Fruit fly (Drosophila melanogaster): ENCODE data around the gene CG6125.

The CG6125 gene

dm6 chr3R:15356645-15357431, 50.0 kb downstream of the CG6125 start, which contains the start of the genes Atg4b and Hibch (continued):
- TF ChIP-seq sc (optimal IDR thresholded peaks at IDR 0.05) = no peak
- TF ChIP-seq sc (GFP tag; optimal IDR thresholded peaks at IDR 0.05) = no peak
- TF ChIP-seq CG13296 (GFP tag; optimal IDR thresholded peaks at IDR 0.05) = peak; percentile 86
- no peak for TF ChIP-seq repo (GFP tag; optimal IDR thresholded peaks at IDR 0.05)
- TF ChIP-seq ase (GFP tag; IDR thresholded peaks at IDR 0.05) = peak; percentile 66; the same call in 2 of the 3 replicates
- TF ChIP-seq zfh1 (GFP tag; IDR thresholded peaks at IDR 0.05) = peak; percentile 62; the same call in 2 of the 3 replicates
- TF ChIP-seq CG6254 (GFP tag; optimal IDR thresholded peaks at IDR 0.05) = peak; percentile 70
- TF ChIP-seq oc (tag; optimal IDR thresholded peaks at IDR 0.05) = no peak
- TF ChIP-seq dpn (GFP tag; optimal IDR thresholded peaks at IDR 0.05) = peak in 1 of 2 experiments; percentile 75
- TF ChIP-seq CG3995 (GFP tag; optimal IDR thresholded peaks at IDR 0.05) = peak; percentile 57
- no peak for TF ChIP-seq sqz (GFP tag; optimal IDR thresholded peaks at IDR 0.05)
- no peak for TF ChIP-seq Optix (GFP tag; IDR thresholded peaks at IDR 0.05)
- no peak for TF ChIP-seq CG12071 (GFP tag; optimal IDR thresholded peaks at IDR 0.05)
- peak; percentile 79 for TF ChIP-seq CG15601 (tag; optimal IDR thresholded peaks at IDR 0.05)
- TF ChIP-seq CG42726 (GFP tag; IDR thresholded peaks at IDR 0.05; ENCODE audit: partially characterized antibody) = peak; percentile 64
- TF ChIP-seq BtbVII (GFP tag; optimal IDR thresholded peaks at IDR 0.05) = peak; percentile 84
- TF ChIP-seq tup (GFP tag; optimal IDR thresholded peaks at IDR 0.05) = peak; percentile 11
- TF ChIP-seq tgo (GFP tag; IDR thresholded peaks at IDR 0.05) = peak; percentile 72
- TF ChIP-seq abd-A (tag; optimal IDR thresholded peaks at IDR 0.05) = no peak
- TF ChIP-seq cas (GFP tag; IDR thresholded peaks at IDR 0.05) = peak; percentile 69; the same call in 1 of the 2 replicates
- TF ChIP-seq Hand (GFP tag; optimal IDR thresholded peaks at IDR 0.05) = peak; percentile 57
- TF ChIP-seq CG12219 (GFP tag; optimal IDR thresholded peaks at IDR 0.05) = peak; percentile 43
- TF ChIP-seq dimm (GFP tag; IDR thresholded peaks at IDR 0.05) = 0 out of 2 replicates have a peak, but pooled peaks have one; percentile 30
- TF ChIP-seq nau (GFP tag; optimal IDR thresholded peaks at IDR 0.05) = no peak
- TF ChIP-seq scrt (GFP tag; optimal IDR thresholded peaks at IDR 0.05) = peak; percentile 78
- no peak for TF ChIP-seq maf-S (GFP tag; optimal IDR thresholded peaks at IDR 0.05)
- peak; percentile 63; the same call in 2 of the 3 replicates for TF ChIP-seq CG14050 (GFP tag; IDR thresholded peaks at IDR 0.05)
- no peak for TF ChIP-seq CG4707 (GFP tag; optimal IDR thresholded peaks at IDR 0.05)
- TF ChIP-seq CG6813 (GFP tag; optimal IDR thresholded peaks at IDR 0.05) = peak; percentile 54
- TF ChIP-seq grn (GFP tag; optimal IDR thresholded peaks at IDR 0.05) = no peak
- TF ChIP-seq CG16779 (GFP tag; IDR thresholded peaks at IDR 0.05) = 0 out of 2 replicates have a peak, but pooled peaks have one; percentile 27
- TF ChIP-seq tap (tag; optimal IDR thresholded peaks at IDR 0.05) = no peak
- peak; percentile 84 for TF ChIP-seq Hr3 (GFP tag; optimal IDR thresholded peaks at IDR 0.05)
- no peak for TF ChIP-seq CG10321 (GFP tag; IDR thresholded peaks at IDR 0.05)
- no peak for TF ChIP-seq pros (GFP tag; optimal IDR thresholded peaks at IDR 0.05)
- TF ChIP-seq D (optimal IDR thresholded peaks at IDR 0.05) = no peak
- peak; percentile 82 for TF ChIP-seq D (GFP tag; optimal IDR thresholded peaks at IDR 0.05)
- TF ChIP-seq CG17359 (tag; optimal IDR thresholded peaks at IDR 0.05) = peak; percentile 83
- TF ChIP-seq luna (GFP tag; optimal IDR thresholded peaks at IDR 0.05) = no peak
- no peak for TF ChIP-seq Asciz (GFP tag; optimal IDR thresholded peaks at IDR 0.05)
- TF ChIP-seq br (optimal IDR thresholded peaks at IDR 0.05) = no peak
- TF ChIP-seq CG9932 (GFP tag; IDR thresholded peaks at IDR 0.05) = peak; percentile 94
- TF ChIP-seq CG6689 (GFP tag; IDR thresholded peaks at IDR 0.05) = peak; percentile 94
- TF ChIP-seq CG6791 (GFP tag; IDR thresholded peaks at IDR 0.05; ENCODE audit: partially characterized antibody) = no peak
- peak; percentile 84 for TF ChIP-seq CG7372 (GFP tag; IDR thresholded peaks at IDR 0.05)
- peak; percentile 29; the same call in 1 of the 2 replicates for TF ChIP-seq peb (GFP tag; IDR thresholded peaks at IDR 0.05)
- no peak for TF ChIP-seq Trl (optimal IDR thresholded peaks at IDR 0.05)
- no peak for TF ChIP-seq Trl (GFP tag; optimal IDR thresholded peaks at IDR 0.05)
- no peak for TF ChIP-seq crc (GFP tag; optimal IDR thresholded peaks at IDR 0.05)
- peak; percentile 61; the same call in 1 of the 2 replicates for TF ChIP-seq Taf1 (GFP tag; IDR thresholded peaks at IDR 0.05)

All from whole organism, embryonic.